Fruit fly (Drosophila melanogaster): ENCODE data around the gene tna.

DNA sequence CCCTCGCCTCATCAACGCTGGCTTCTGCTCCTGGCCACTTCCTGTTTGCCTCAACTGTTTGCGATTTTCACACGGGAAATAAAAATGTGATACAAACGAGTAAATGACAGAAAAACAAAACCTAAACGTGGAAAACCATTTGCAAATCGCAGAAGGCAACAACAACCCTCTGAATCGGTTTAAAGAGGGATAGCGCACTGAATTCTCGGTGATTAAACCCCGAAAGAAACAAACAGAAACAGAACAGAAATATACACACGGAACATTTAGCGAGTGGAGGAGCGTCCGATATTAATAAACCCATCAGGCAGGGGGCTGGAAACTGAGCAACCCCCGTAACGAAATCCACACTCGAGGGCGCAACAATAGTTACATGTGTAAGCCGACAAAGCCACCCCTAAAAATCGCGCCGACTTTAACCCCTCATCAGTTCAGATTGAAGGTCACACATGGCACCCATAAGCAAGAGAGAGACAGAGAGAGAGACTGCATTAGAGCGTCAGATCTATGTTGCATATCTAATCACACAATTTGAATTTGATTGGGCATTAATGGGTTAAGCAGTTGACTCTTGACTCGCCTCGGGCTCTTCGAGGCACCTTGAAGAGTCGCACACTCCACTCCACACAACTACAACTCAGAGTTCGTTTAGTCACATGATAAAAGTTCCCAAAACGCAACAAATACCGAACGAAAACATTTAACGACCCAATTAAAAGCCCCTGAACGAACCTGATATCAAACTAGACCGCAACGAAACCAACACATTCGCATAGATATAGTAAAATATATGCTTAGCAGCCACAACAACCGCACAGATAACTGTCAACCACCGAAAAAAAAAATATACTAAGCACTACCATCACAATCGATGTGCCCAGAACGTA is 26.6 kb downstream of the tna start:
- TF ChIP-seq ttk (optimal IDR thresholded peaks at IDR 0.05) (no peak), insv (optimal IDR thresholded peaks at IDR 0.05) (no peak)
